Worm (Caenorhabditis elegans) whole organism, L4 larva: ENCODE data around the gene nhr-142.

Experiments used
- D1046.2 ChIP-seq: fragments of 200-800 bp; sonication (Bioruptor generic); IDR thresholded peaks from 2 replicates; pipeline ENCODE4 v1.3.6; 2022; ENCODE audit warnings: missing genetic modification characterization, missing compliant biosample characterization
- F10B5.3 ChIP-seq: sonication (generic microtip); optimal IDR thresholded peaks from 2 replicates; lab custom pipeline; 2016; ENCODE audit warnings: mild to moderate bottlenecking, missing genetic modification characterization, missing compliant biosample characterization
- F26F4.8 ChIP-seq: fragments of 200-800 bp; sonication (Bioruptor generic); conservative IDR thresholded peaks from 2 replicates; pipeline ENCODE4 v1.3.6; 2022; ENCODE audit warnings: missing genetic modification characterization, missing compliant biosample characterization
- F37D6.2 ChIP-seq: sonication (generic microtip); optimal IDR thresholded peaks from 2 replicates; lab custom pipeline; 2016; ENCODE audit warnings: mild to moderate bottlenecking, missing genetic modification characterization, missing compliant biosample characterization
- R02D3.7 ChIP-seq: fragments of 150-350 bp; sonication (generic microtip); optimal IDR thresholded peaks from 3 replicates; lab custom pipeline; 2014; ENCODE audit warnings: missing biosample characterization, missing genetic modification characterization
- T20F7.1 ChIP-seq: fragments of 200-800 bp; sonication (Bioruptor generic); optimal IDR thresholded peaks from 2 replicates; lab custom pipeline; 2018; ENCODE audit warnings: mild to moderate bottlenecking, missing genetic modification characterization, missing compliant biosample characterization
- T26A8.4 ChIP-seq: fragments of 200-800 bp; sonication (Bioruptor generic); IDR thresholded peaks from 2 replicates; pipeline ENCODE4 v1.3.6; 2022; ENCODE audit warnings: missing genetic modification characterization, missing compliant biosample characterization
- Y105C5A.15 ChIP-seq: fragments of 200-800 bp; sonication (Bioruptor generic); IDR thresholded peaks from 2 replicates; pipeline ENCODE4 v1.3.6; 2022; ENCODE audit warnings: missing genetic modification characterization, missing compliant biosample characterization
- Y48G9A.11 ChIP-seq: fragments of 200-800 bp; sonication (Bioruptor generic); IDR thresholded peaks from 2 replicates; pipeline ENCODE4 v1.3.6; 2022; ENCODE audit warnings: missing genetic modification reagents, missing genetic modification characterization, missing compliant biosample characterization
- Y5F2A.4 ChIP-seq: fragments of 200-800 bp; sonication (Bioruptor generic); optimal IDR thresholded peaks from 2 replicates; lab custom pipeline; 2018; ENCODE audit warnings: mild to moderate bottlenecking, missing genetic modification characterization, missing compliant biosample characterization
- Y75B8A.6 ChIP-seq: fragments of 200-800 bp; sonication (Bioruptor generic); IDR thresholded peaks from 2 replicates; pipeline ENCODE4 v1.3.6; 2022; ENCODE audit warnings: missing genetic modification reagents, missing genetic modification characterization, missing compliant biosample characterization
- ZK546.5 ChIP-seq, 2 experiments: sonication (generic microtip); optimal IDR thresholded peaks; 2 replicates each; lab custom pipeline; 2017; ENCODE audit warnings: missing biosample characterization in 2 of 2, missing genetic modification characterization in 2 of 2
- arid-1 ChIP-seq: fragments of 200-800 bp; sonication (Bioruptor generic); conservative IDR thresholded peaks from 2 replicates; pipeline ENCODE4 v1.3.6; 2022; ENCODE audit warnings: missing genetic modification reagents, missing genetic modification characterization, missing compliant biosample characterization
- ceh-20 ChIP-seq: fragments of 200-800 bp; sonication (Bioruptor generic); IDR thresholded peaks from 2 replicates; pipeline ENCODE4 v1.3.6; 2022; ENCODE audit warnings: missing genetic modification reagents, missing genetic modification characterization, missing compliant biosample characterization
- ceh-62 ChIP-seq: sonication (generic microtip); optimal IDR thresholded peaks from 2 replicates; lab custom pipeline; 2017; ENCODE audit warnings: missing biosample characterization, missing genetic modification characterization
- cey-2 ChIP-seq: sonication (generic microtip); optimal IDR thresholded peaks from 3 replicates; lab custom pipeline; 2017; ENCODE audit warnings: missing genetic modification characterization, mild to moderate bottlenecking, missing compliant biosample characterization, antibody characterized with exemption, borderline replicate concordance; ENCODE audit not compliant: insufficient read depth
- ctbp-1 ChIP-seq: fragments of 200-800 bp; sonication (Bioruptor generic); IDR thresholded peaks from 2 replicates; pipeline ENCODE4 v1.3.6; 2022; ENCODE audit warnings: missing genetic modification reagents, missing genetic modification characterization, missing compliant biosample characterization
- dmd-6 ChIP-seq: fragments of 200-800 bp; sonication (Bioruptor generic); IDR thresholded peaks from 2 replicates; pipeline ENCODE4 v1.3.6; 2022; ENCODE audit warnings: missing genetic modification reagents, missing genetic modification characterization, missing compliant biosample characterization
- dpl-1 ChIP-seq: fragments of 150-350 bp; optimal IDR thresholded peaks from 2 replicates; lab custom pipeline; 2014; ENCODE audit warnings: missing biosample characterization, missing genetic modification reagents, missing genetic modification characterization
- duxl-1 ChIP-seq: sonication (generic microtip); optimal IDR thresholded peaks from 2 replicates; lab custom pipeline; 2016; ENCODE audit warnings: mild to moderate bottlenecking, missing genetic modification characterization, moderate library complexity, missing compliant biosample characterization; ENCODE audit not compliant: poor library complexity
- dve-1 ChIP-seq: sonication (generic microtip); optimal IDR thresholded peaks from 2 replicates; lab custom pipeline; 2017; ENCODE audit warnings: antibody characterized with exemption, mild to moderate bottlenecking, missing genetic modification characterization, missing compliant biosample characterization; ENCODE audit not compliant: insufficient read depth
- egl-43 ChIP-seq: fragments of 200-800 bp; sonication (Bioruptor generic); IDR thresholded peaks from 2 replicates; pipeline ENCODE4 v1.3.6; 2022; ENCODE audit warnings: missing genetic modification reagents, missing genetic modification characterization, missing compliant biosample characterization
- gei-8 ChIP-seq: fragments of 200-800 bp; sonication (Bioruptor generic); optimal IDR thresholded peaks from 2 replicates; lab custom pipeline; 2018; ENCODE audit warnings: mild to moderate bottlenecking, missing genetic modification characterization, missing compliant biosample characterization
- hlh-11 ChIP-seq: fragments of 200-800 bp; sonication (Bioruptor generic); optimal IDR thresholded peaks from 2 replicates; lab custom pipeline; 2018; ENCODE audit warnings: mild to moderate bottlenecking, missing genetic modification characterization, missing compliant biosample characterization
- hmg-1.1 ChIP-seq: fragments of 200-800 bp; sonication (Bioruptor generic); IDR thresholded peaks from 2 replicates; pipeline ENCODE4 v1.3.6; 2022; ENCODE audit warnings: missing genetic modification reagents, missing genetic modification characterization, missing compliant biosample characterization
- jun-1 ChIP-seq: fragments of 150-350 bp; optimal IDR thresholded peaks from 2 replicates; lab custom pipeline; 2014; ENCODE audit warnings: missing biosample characterization, missing genetic modification reagents, missing genetic modification characterization
- lin-1 ChIP-seq: fragments of 200-800 bp; sonication (Bioruptor generic); IDR thresholded peaks from 2 replicates; pipeline ENCODE4 v1.3.6; 2022; ENCODE audit warnings: missing genetic modification reagents, missing genetic modification characterization, missing compliant biosample characterization
- lin-13 ChIP-seq: fragments of 150-350 bp; optimal IDR thresholded peaks from 2 replicates; lab custom pipeline; 2014; ENCODE audit warnings: missing biosample characterization, missing genetic modification reagents, missing genetic modification characterization
- lir-3 ChIP-seq: sonication (generic microtip); optimal IDR thresholded peaks from 2 replicates; lab custom pipeline; 2016; ENCODE audit warnings: mild to moderate bottlenecking, missing genetic modification characterization, missing compliant biosample characterization
- lsy-2 ChIP-seq, 2 experiments: fragments of 150-350 bp in 1 of 2; sonication (generic microtip) in 1 of 2; optimal IDR thresholded peaks; 2 replicates each; lab custom pipeline; 2014 to 2017; ENCODE audit warnings: missing biosample characterization in 2 of 2, missing genetic modification characterization in 2 of 2
- mdt-29 ChIP-seq: fragments of 200-800 bp; sonication (Bioruptor generic); IDR thresholded peaks from 2 replicates; pipeline ENCODE4 v1.3.6; 2022; ENCODE audit warnings: missing genetic modification reagents, missing genetic modification characterization, missing compliant biosample characterization
- mep-1 ChIP-seq: fragments of 150-350 bp; sonication (generic microtip); optimal IDR thresholded peaks from 3 replicates; lab custom pipeline; 2014; ENCODE audit warnings: missing biosample characterization, missing genetic modification characterization
- mes-2 ChIP-seq: sonication (generic microtip); optimal IDR thresholded peaks from 2 replicates; lab custom pipeline; 2016; ENCODE audit warnings: missing genotype, mild to moderate bottlenecking, missing genetic modification characterization, missing compliant biosample characterization; ENCODE audit not compliant: poor library complexity, severe bottlenecking
- nhr-11 ChIP-seq: fragments of 150-350 bp; optimal IDR thresholded peaks from 2 replicates; lab custom pipeline; 2014; ENCODE audit warnings: missing biosample characterization, missing genetic modification characterization
- nhr-41 ChIP-seq: fragments of 200-800 bp; sonication (Bioruptor generic); IDR thresholded peaks from 2 replicates; pipeline ENCODE4 v1.3.6; 2022; ENCODE audit warnings: missing genetic modification reagents, missing genetic modification characterization, missing compliant biosample characterization
- nhr-6 ChIP-seq: fragments of 150-350 bp; optimal IDR thresholded peaks from 2 replicates; lab custom pipeline; 2014; ENCODE audit warnings: missing biosample characterization, missing genetic modification characterization
- pha-4 ChIP-seq, 2 experiments: fragments of 150-350 bp in 1 of 2; fragments of 200-800 bp in 1 of 2; sonication (Bioruptor generic) in 1 of 2; IDR thresholded peaks in 1 of 2; optimal IDR thresholded peaks in 1 of 2; 2 replicates each; pipeline versions ENCODE4 v1.3.6 to Lab custom; 2014 to 2022; ENCODE audit warnings: missing genetic modification characterization in 2 of 2, missing genetic modification reagents in 2 of 2, missing biosample characterization in 1 of 2, missing compliant biosample characterization in 1 of 2
- pqm-1 ChIP-seq: sonication (generic microtip); optimal IDR thresholded peaks from 2 replicates; lab custom pipeline; 2017; ENCODE audit warnings: missing biosample characterization, missing genetic modification characterization
- rbr-2 ChIP-seq: sonication (generic microtip); optimal IDR thresholded peaks from 2 replicates; lab custom pipeline; 2016; ENCODE audit warnings: missing genotype, missing genetic modification characterization, missing compliant biosample characterization
- saeg-2 ChIP-seq: fragments of 200-800 bp; sonication (Bioruptor generic); IDR thresholded peaks from 2 replicates; pipeline ENCODE4 v1.3.6; 2022; ENCODE audit warnings: missing genetic modification reagents, missing genetic modification characterization, missing compliant biosample characterization
- sdz-12 ChIP-seq: fragments of 200-800 bp; sonication (Bioruptor generic); optimal IDR thresholded peaks from 2 replicates; lab custom pipeline; 2018; ENCODE audit warnings: mild to moderate bottlenecking, missing genetic modification characterization, missing compliant biosample characterization
- snpc-4 ChIP-seq: fragments of 150-350 bp; optimal IDR thresholded peaks from 2 replicates; lab custom pipeline; 2014; ENCODE audit warnings: missing biosample characterization, missing genetic modification characterization
- spr-1 ChIP-seq: sonication (generic microtip); optimal IDR thresholded peaks from 2 replicates; lab custom pipeline; 2016; ENCODE audit warnings: mild to moderate bottlenecking, missing genetic modification characterization, missing compliant biosample characterization
- tag-97 ChIP-seq: fragments of 200-800 bp; sonication (Bioruptor generic); IDR thresholded peaks from 2 replicates; pipeline ENCODE4 v1.3.6; 2022; ENCODE audit warnings: missing genetic modification characterization, missing compliant biosample characterization
- unc-130 ChIP-seq: sonication (generic microtip); optimal IDR thresholded peaks from 2 replicates; lab custom pipeline; 2016; ENCODE audit warnings: missing genetic modification reagents, missing genetic modification characterization, missing compliant biosample characterization
- unc-39 ChIP-seq: sonication (generic microtip); optimal IDR thresholded peaks from 2 replicates; lab custom pipeline; 2017; ENCODE audit warnings: missing biosample characterization, missing genetic modification characterization
- zag-1 ChIP-seq: fragments of 150-350 bp; optimal IDR thresholded peaks from 2 replicates; lab custom pipeline; 2014; ENCODE audit warnings: missing biosample characterization, missing genetic modification characterization
- zfp-3 ChIP-seq: fragments of 200-800 bp; sonication (Bioruptor generic); conservative IDR thresholded peaks from 2 replicates; pipeline ENCODE4 v1.3.6; 2022; ENCODE audit warnings: missing genetic modification reagents, missing genetic modification characterization, missing compliant biosample characterization
- zip-2 ChIP-seq: fragments of 150-350 bp; optimal IDR thresholded peaks from 2 replicates; lab custom pipeline; 2014; ENCODE audit warnings: missing biosample characterization, missing genetic modification characterization
- ztf-7 ChIP-seq: fragments of 150-350 bp; optimal IDR thresholded peaks from 2 replicates; lab custom pipeline; 2014; ENCODE audit warnings: missing biosample characterization, missing genetic modification characterization

Gene nhr-142

ce11 chrV:5780713-5781360 lies 9.5 kb downstream of the nhr-142 start, which contains the start of gene F44E7.5 (continued):
- no peak for TF ChIP-seq lin-1 (GFP tag; lab: Robert Waterston, UW)
- peak; percentile 96 for TF ChIP-seq spr-1 (tag; lab: Kevin White, UChicago)
- no peak for TF ChIP-seq Y48G9A.11
- no peak for TF ChIP-seq nhr-6 (tag; lab: Kevin White, UChicago)
- no peak for TF ChIP-seq sdz-12 (GFP tag; lab: Kevin White, UChicago)
- TF ChIP-seq F37D6.2 = no peak
- TF ChIP-seq unc-39 (tag; lab: Kevin White, UChicago) = no peak
- TF ChIP-seq ztf-7 (tag; lab: Kevin White, UChicago) = peak; percentile 99
- TF ChIP-seq dmd-6 (GFP tag; lab: Robert Waterston, UW) = peak; percentile 65
- no peak for TF ChIP-seq zag-1 (tag; lab: Kevin White, UChicago)
- TF ChIP-seq arid-1 (GFP tag; lab: Robert Waterston, UW) = no peak; the same call in 1 of the 2 replicates
- no peak for TF ChIP-seq zip-2 (tag; lab: Kevin White, UChicago)
- no peak for TF ChIP-seq duxl-1 (tag; lab: Kevin White, UChicago)
- TF ChIP-seq mes-2 (tag; lab: Kevin White, UChicago) = peak; percentile 76
- peak; percentile 29 for TF ChIP-seq cey-2 (tag; lab: Kevin White, UChicago)
- 0 out of 2 replicates have a peak, but pooled peaks have one; percentile 45 for TF ChIP-seq ceh-20
- TF ChIP-seq F10B5.3 (tag; lab: Kevin White, UChicago) = no peak
- peak; percentile 12 for TF ChIP-seq unc-130 (GFP tag; lab: Kevin White, UChicago)
- TF ChIP-seq F26F4.8 (GFP tag; lab: Robert Waterston, UW) = no peak
- no peak for TF ChIP-seq Y75B8A.6 (GFP tag; lab: Robert Waterston, UW)
- TF ChIP-seq hlh-11 (tag; lab: Kevin White, UChicago) = peak; percentile 90
- TF ChIP-seq T26A8.4 (GFP tag; lab: Robert Waterston, UW) = 0 out of 2 replicates have a peak, but pooled peaks have one; percentile 41
- TF ChIP-seq Y105C5A.15 (GFP tag; lab: Robert Waterston, UW) = no peak
- TF ChIP-seq ZK546.5 (tag; optimal IDR thresholded peaks at IDR 0.05; lab: Kevin White, UChicago) = no peak
- TF ChIP-seq mep-1 = peak; percentile 88
- TF ChIP-seq mdt-29 = no peak
- no peak for TF ChIP-seq gei-8
- no peak for TF ChIP-seq R02D3.7 (tag; lab: Kevin White, UChicago)
- TF ChIP-seq dpl-1 (GFP tag; lab: Kevin White, UChicago) = peak; percentile 41
- peak; percentile 47 for TF ChIP-seq hmg-1.1 (GFP tag; lab: Robert Waterston, UW)
- TF ChIP-seq lir-3 (tag; lab: Kevin White, UChicago) = no peak
- TF ChIP-seq lsy-2 (tag; optimal IDR thresholded peaks at IDR 0.05; lab: Kevin White, UChicago) = peak in 1 of 2 experiments; percentile 60
- TF ChIP-seq snpc-4 = no peak
- TF ChIP-seq jun-1 (tag; lab: Kevin White, UChicago) = no peak
- no peak for TF ChIP-seq saeg-2 (GFP tag; lab: Robert Waterston, UW)
- peak; percentile 95 for TF ChIP-seq dve-1
- no peak for TF ChIP-seq pha-4 (GFP tag; IDR thresholded peaks at IDR 0.05; lab: Robert Waterston, UW)
- no peak for TF ChIP-seq pha-4 (tag; optimal IDR thresholded peaks at IDR 0.05; lab: Kevin White, UChicago)
- TF ChIP-seq D1046.2 (GFP tag; lab: Robert Waterston, UW) = no peak
- no peak for TF ChIP-seq Y5F2A.4 (GFP tag; lab: Kevin White, UChicago)
- TF ChIP-seq zfp-3 (GFP tag; lab: Robert Waterston, UW) = no peak
- TF ChIP-seq lin-13 = no peak
- TF ChIP-seq tag-97 (GFP tag; lab: Robert Waterston, UW) = no peak
- 0 out of 2 replicates have a peak, but pooled peaks have one; percentile 57 for TF ChIP-seq egl-43 (GFP tag; lab: Robert Waterston, UW)
- TF ChIP-seq ceh-62 (tag; lab: Kevin White, UChicago) = no peak
- no peak for TF ChIP-seq nhr-41 (GFP tag; lab: Robert Waterston, UW)
- peak; percentile 17 for TF ChIP-seq T20F7.1 (GFP tag; lab: Kevin White, UChicago)
- no peak for TF ChIP-seq nhr-11 (tag; lab: Kevin White, UChicago)
- peak; percentile 53 for TF ChIP-seq rbr-2
- TF ChIP-seq pqm-1 (tag; lab: Kevin White, UChicago) = peak; percentile 71
- no peak for TF ChIP-seq ctbp-1 (GFP tag; lab: Robert Waterston, UW)
